Worm (Caenorhabditis elegans): ENCODE measurements around the gene ndub-11.
A peak's percentile ranks its signal among the peaks of the same experiment; 100 is the strongest.

ndub-11 gene

ce11 chrIV:8118790-8119189, 11.2 kb downstream of the ndub-11 start, which contains the start of gene F42G8.8:
TSS of gene F42G8.8 (plus strand) at chrIV:8119090.
- TF ChIP-seq hnd-1 (tag; optimal IDR thresholded peaks at IDR 0.05) (no peak), pes-1 (GFP tag; IDR thresholded peaks at IDR 0.05) (no peak), scrt-1 (GFP tag; IDR thresholded peaks at IDR 0.05) (no peak), B0310.2 (tag; optimal IDR thresholded peaks at IDR 0.05) (no peak), aly-1 (tag; optimal IDR thresholded peaks at IDR 0.05) (no peak), ets-7 (tag; optimal IDR thresholded peaks at IDR 0.05) (no peak), sea-1 (GFP tag; conservative IDR thresholded peaks at IDR 0.05) (no peak), ceh-36 (tag; optimal IDR thresholded peaks at IDR 0.05) (no peak), tbx-37 (GFP tag; conservative IDR thresholded peaks at IDR 0.05) (no peak), tbx-11 (GFP tag; IDR thresholded peaks at IDR 0.05) (no peak), ceh-13 (GFP tag; optimal IDR thresholded peaks at IDR 0.05) (no peak), hmbx-1 (tag; optimal IDR thresholded peaks at IDR 0.05) (no peak), tra-4 (tag; optimal IDR thresholded peaks at IDR 0.05) (no peak)

ce11 chrIV:8115462-8115861, 14.6 kb downstream of the ndub-11 start, which contains the start of gene irld-8:
TSS of gene irld-8 (plus strand) at chrIV:8115762.
- TF ChIP-seq ceh-13 (GFP tag; optimal IDR thresholded peaks at IDR 0.05): no peak
- TF ChIP-seq scrt-1 (GFP tag; IDR thresholded peaks at IDR 0.05): no peak
- no peak for TF ChIP-seq ets-7 (tag; optimal IDR thresholded peaks at IDR 0.05)
- no peak for TF ChIP-seq aly-1 (tag; optimal IDR thresholded peaks at IDR 0.05)
- TF ChIP-seq ceh-36 (tag; optimal IDR thresholded peaks at IDR 0.05): no peak
- no peak for TF ChIP-seq tra-4 (tag; optimal IDR thresholded peaks at IDR 0.05)
- no peak for TF ChIP-seq tbx-37 (GFP tag; conservative IDR thresholded peaks at IDR 0.05)
- no peak for TF ChIP-seq hmbx-1 (tag; optimal IDR thresholded peaks at IDR 0.05)
- no peak for TF ChIP-seq ama-1 (optimal IDR thresholded peaks at IDR 0.05)
- TF ChIP-seq flt-1 (GFP tag; IDR thresholded peaks at IDR 0.05): no peak
- TF ChIP-seq hnd-1 (tag; optimal IDR thresholded peaks at IDR 0.05): no peak
- no peak for TF ChIP-seq tbx-11 (GFP tag; IDR thresholded peaks at IDR 0.05)
- no peak for TF ChIP-seq sea-1 (GFP tag; conservative IDR thresholded peaks at IDR 0.05)
- TF ChIP-seq B0310.2 (tag; optimal IDR thresholded peaks at IDR 0.05): no peak
- TF ChIP-seq F13C5.2 (tag; optimal IDR thresholded peaks at IDR 0.05): no peak

ce11 chrIV:8114535-8114934, 15.5 kb downstream of the ndub-11 start:
- no peak for TF ChIP-seq scrt-1 (GFP tag; IDR thresholded peaks at IDR 0.05)
- TF ChIP-seq tbx-11 (GFP tag; IDR thresholded peaks at IDR 0.05): no peak
- no peak for TF ChIP-seq ceh-36 (tag; optimal IDR thresholded peaks at IDR 0.05)
- TF ChIP-seq hmg-4 (GFP tag; optimal IDR thresholded peaks at IDR 0.05): no peak
- no peak for TF ChIP-seq aly-1 (tag; optimal IDR thresholded peaks at IDR 0.05)
- no peak for TF ChIP-seq ama-1 (optimal IDR thresholded peaks at IDR 0.05)
- TF ChIP-seq pes-1 (GFP tag; IDR thresholded peaks at IDR 0.05): no peak
- TF ChIP-seq sea-1 (GFP tag; conservative IDR thresholded peaks at IDR 0.05): no peak
- TF ChIP-seq tra-4 (tag; optimal IDR thresholded peaks at IDR 0.05): no peak
- TF ChIP-seq hmbx-1 (tag; optimal IDR thresholded peaks at IDR 0.05): no peak
- no peak for TF ChIP-seq hnd-1 (tag; optimal IDR thresholded peaks at IDR 0.05)
- no peak for TF ChIP-seq tbx-37 (GFP tag; conservative IDR thresholded peaks at IDR 0.05)
- TF ChIP-seq B0310.2 (tag; optimal IDR thresholded peaks at IDR 0.05): no peak
- TF ChIP-seq flt-1 (GFP tag; IDR thresholded peaks at IDR 0.05): no peak
- no peak for TF ChIP-seq ceh-13 (GFP tag; optimal IDR thresholded peaks at IDR 0.05)
- no peak for TF ChIP-seq F13C5.2 (tag; optimal IDR thresholded peaks at IDR 0.05)
- TF ChIP-seq ets-7 (tag; optimal IDR thresholded peaks at IDR 0.05): no peak

- TF ChIP-seq flt-1 (GFP tag; IDR thresholded peaks at IDR 0.05) (no peak), ama-1 (optimal IDR thresholded peaks at IDR 0.05) (no peak), tra-4 (tag; optimal IDR thresholded peaks at IDR 0.05) (no peak), F13C5.2 (tag; optimal IDR thresholded peaks at IDR 0.05) (peak; percentile 3)
These were observed 16.9 kb downstream of the ndub-11 start, which contains the start of gene Y42H9AR.1 for ce11 chrIV:8113161-8113560. TSS of gene Y42H9AR.1 (plus strand) at chrIV:8113393.

ce11 chrIV:8112646-8113045, 17.4 kb downstream of the ndub-11 start:
- TF ChIP-seq tbx-11 (GFP tag; IDR thresholded peaks at IDR 0.05): no peak
- no peak for TF ChIP-seq B0310.2 (tag; optimal IDR thresholded peaks at IDR 0.05)
- TF ChIP-seq ceh-36 (tag; optimal IDR thresholded peaks at IDR 0.05): no peak
- TF ChIP-seq hmbx-1 (tag; optimal IDR thresholded peaks at IDR 0.05): no peak
- TF ChIP-seq sea-1 (GFP tag; conservative IDR thresholded peaks at IDR 0.05): no peak
- TF ChIP-seq pes-1 (GFP tag; IDR thresholded peaks at IDR 0.05): no peak
- no peak for TF ChIP-seq scrt-1 (GFP tag; IDR thresholded peaks at IDR 0.05)
- no peak for TF ChIP-seq aly-1 (tag; optimal IDR thresholded peaks at IDR 0.05)

ce11 chrIV:8112187-8112586, 17.8 kb downstream of the ndub-11 start, which contains the start of gene Y42H9AR.4:
TSS of gene Y42H9AR.4 (minus strand) at chrIV:8112218.
- no peak for TF ChIP-seq ama-1 (optimal IDR thresholded peaks at IDR 0.05)
- peak; percentile 27 for TF ChIP-seq F13C5.2 (tag; optimal IDR thresholded peaks at IDR 0.05)

- no peak for TF ChIP-seq tra-4 (tag; optimal IDR thresholded peaks at IDR 0.05)
- no peak for TF ChIP-seq ceh-36 (tag; optimal IDR thresholded peaks at IDR 0.05)
- TF ChIP-seq tbx-11 (GFP tag; IDR thresholded peaks at IDR 0.05): no peak
- no peak for TF ChIP-seq hmg-4 (GFP tag; optimal IDR thresholded peaks at IDR 0.05)
- no peak for TF ChIP-seq sea-1 (GFP tag; conservative IDR thresholded peaks at IDR 0.05)
- no peak for TF ChIP-seq scrt-1 (GFP tag; IDR thresholded peaks at IDR 0.05)
- no peak for TF ChIP-seq aly-1 (tag; optimal IDR thresholded peaks at IDR 0.05)
- TF ChIP-seq tbx-37 (GFP tag; conservative IDR thresholded peaks at IDR 0.05): no peak
- TF ChIP-seq ceh-13 (GFP tag; optimal IDR thresholded peaks at IDR 0.05): no peak
- no peak for TF ChIP-seq ets-7 (tag; optimal IDR thresholded peaks at IDR 0.05)
- TF ChIP-seq F13C5.2 (tag; optimal IDR thresholded peaks at IDR 0.05): no peak
These were observed 22.5 kb downstream of the ndub-11 start, which contains the start of gene rabs-5 for ce11 chrIV:8107502-8107901. TSS of gene rabs-5 (minus strand) at chrIV:8107602.

- no peak for TF ChIP-seq scrt-1 (GFP tag; IDR thresholded peaks at IDR 0.05)
- no peak for TF ChIP-seq flt-1 (GFP tag; IDR thresholded peaks at IDR 0.05)
- no peak for TF ChIP-seq tbx-37 (GFP tag; conservative IDR thresholded peaks at IDR 0.05)
- TF ChIP-seq ceh-13 (GFP tag; optimal IDR thresholded peaks at IDR 0.05): no peak
- no peak for TF ChIP-seq ama-1 (optimal IDR thresholded peaks at IDR 0.05)
- TF ChIP-seq sea-1 (GFP tag; conservative IDR thresholded peaks at IDR 0.05): no peak
- TF ChIP-seq hmg-4 (GFP tag; optimal IDR thresholded peaks at IDR 0.05): no peak
- no peak for TF ChIP-seq ceh-36 (tag; optimal IDR thresholded peaks at IDR 0.05)
- TF ChIP-seq F13C5.2 (tag; optimal IDR thresholded peaks at IDR 0.05): no peak
These were observed 24.9 kb downstream of the ndub-11 start for ce11 chrIV:8105083-8105482.
